Fruit fly (Drosophila melanogaster) whole organism, pupa: ENCODE measurements around the gene Pmi.

Source experiments
- CG10348 ChIP-seq: fragments of 200-800 bp; sonication (Bioruptor generic); IDR thresholded peaks from 2 replicates; pipeline ENCODE4 v1.3.6; 2022; ENCODE audit warnings: missing biosample characterization, missing genetic modification characterization
- CG12605 ChIP-seq: fragments of 200-800 bp; sonication (Bioruptor generic); IDR thresholded peaks from 2 replicates; pipeline ENCODE4 v1.3.6; 2022; ENCODE audit warnings: missing biosample characterization, missing genetic modification characterization
- CG13204 ChIP-seq: fragments of 200-800 bp; sonication (Bioruptor generic); optimal IDR thresholded peaks from 2 replicates; lab custom pipeline; 2018; ENCODE audit warnings: missing biosample characterization, mild to moderate bottlenecking, missing genetic modification characterization, moderate library complexity
- CG14655 ChIP-seq: fragments of 200-800 bp; sonication (Bioruptor generic); optimal IDR thresholded peaks from 3 replicates; lab custom pipeline; 2017; ENCODE audit warnings: mild to moderate bottlenecking, missing biosample characterization, missing genetic modification reagents, missing genetic modification characterization
- CG15710 ChIP-seq: fragments of 200-800 bp; sonication (Bioruptor generic); optimal IDR thresholded peaks from 2 replicates; lab custom pipeline; 2018; ENCODE audit warnings: missing biosample characterization, mild to moderate bottlenecking, missing genetic modification characterization, moderate library complexity
- CG17806 ChIP-seq: fragments of 200-800 bp; sonication (Bioruptor generic); optimal IDR thresholded peaks from 2 replicates; lab custom pipeline; 2018; ENCODE audit warnings: missing biosample characterization, mild to moderate bottlenecking, missing genetic modification characterization, moderate library complexity
- CG32121 ChIP-seq: fragments of 200-800 bp; sonication (Bioruptor generic); IDR thresholded peaks from 2 replicates; pipeline ENCODE4 v1.3.6; 2022; ENCODE audit warnings: missing biosample characterization, missing genetic modification characterization
- CG34367 ChIP-seq: fragments of 200-800 bp; sonication (Bioruptor generic); optimal IDR thresholded peaks from 2 replicates; lab custom pipeline; 2018; ENCODE audit warnings: missing biosample characterization, mild to moderate bottlenecking, missing genetic modification characterization
- CG4496 ChIP-seq: fragments of 200-800 bp; sonication (Bioruptor generic); IDR thresholded peaks from 3 replicates; pipeline ENCODE4 v1.3.6; 2022; ENCODE audit warnings: missing biosample characterization, missing genetic modification characterization
- CG8159 ChIP-seq: fragments of 200-800 bp; sonication (Bioruptor generic); optimal IDR thresholded peaks from 3 replicates; lab custom pipeline; 2018; ENCODE audit warnings: missing biosample characterization, mild to moderate bottlenecking, missing genetic modification characterization, moderate library complexity
- CG8301 ChIP-seq: fragments of 200-800 bp; sonication (Bioruptor generic); optimal IDR thresholded peaks from 2 replicates; lab custom pipeline; 2018; ENCODE audit warnings: missing biosample characterization, mild to moderate bottlenecking, missing genetic modification characterization
- CG9948 ChIP-seq: fragments of 200-800 bp; sonication (Bioruptor generic); optimal IDR thresholded peaks from 2 replicates; lab custom pipeline; 2018; ENCODE audit warnings: missing biosample characterization, mild to moderate bottlenecking, missing genetic modification characterization, moderate library complexity
- D1 ChIP-seq: fragments of 200-800 bp; sonication (Bioruptor generic); optimal IDR thresholded peaks from 2 replicates; lab custom pipeline; 2018; ENCODE audit warnings: missing biosample characterization, mild to moderate bottlenecking, missing genetic modification characterization, moderate library complexity
- EcR ChIP-seq: fragments of 200-800 bp; sonication (Bioruptor generic); optimal IDR thresholded peaks from 3 replicates; lab custom pipeline; 2019; ENCODE audit warnings: missing biosample characterization, missing genetic modification characterization, mild to moderate bottlenecking, moderate library complexity, missing genetic modification reagents
- Ets98B ChIP-seq: fragments of 200-800 bp; sonication (Bioruptor generic); IDR thresholded peaks from 2 replicates; pipeline ENCODE4 v1.3.6; 2022; ENCODE audit warnings: missing biosample characterization, missing genetic modification characterization
- Pif1A ChIP-seq: fragments of 200-800 bp; sonication (Bioruptor generic); optimal IDR thresholded peaks from 3 replicates; lab custom pipeline; 2016; ENCODE audit warnings: missing biosample characterization, missing genetic modification characterization
- Pif1B ChIP-seq: fragments of 200-800 bp; sonication (Bioruptor generic); optimal IDR thresholded peaks from 3 replicates; lab custom pipeline; 2016; ENCODE audit warnings: missing biosample characterization, missing genetic modification characterization
- Snoo ChIP-seq: fragments of 200-800 bp; sonication (Bioruptor generic); optimal IDR thresholded peaks from 3 replicates; lab custom pipeline; 2017; ENCODE audit warnings: missing biosample characterization, mild to moderate bottlenecking, missing genetic modification characterization, inconsistent platforms
- fd96Ca ChIP-seq: fragments of 200-800 bp; sonication (Bioruptor generic); IDR thresholded peaks from 3 replicates; pipeline ENCODE4 v1.3.6; 2022; ENCODE audit warnings: missing biosample characterization, missing genetic modification characterization
- gl ChIP-seq: fragments of 200-800 bp; sonication (Bioruptor generic); optimal IDR thresholded peaks from 2 replicates; lab custom pipeline; 2018; ENCODE audit warnings: missing biosample characterization, mild to moderate bottlenecking, missing genetic modification characterization
- rn ChIP-seq: fragments of 200-800 bp; sonication (Bioruptor generic); IDR thresholded peaks from 2 replicates; pipeline ENCODE4 v1.3.6; 2022; ENCODE audit warnings: missing biosample characterization, missing genetic modification characterization

Gene Pmi

DNA sequence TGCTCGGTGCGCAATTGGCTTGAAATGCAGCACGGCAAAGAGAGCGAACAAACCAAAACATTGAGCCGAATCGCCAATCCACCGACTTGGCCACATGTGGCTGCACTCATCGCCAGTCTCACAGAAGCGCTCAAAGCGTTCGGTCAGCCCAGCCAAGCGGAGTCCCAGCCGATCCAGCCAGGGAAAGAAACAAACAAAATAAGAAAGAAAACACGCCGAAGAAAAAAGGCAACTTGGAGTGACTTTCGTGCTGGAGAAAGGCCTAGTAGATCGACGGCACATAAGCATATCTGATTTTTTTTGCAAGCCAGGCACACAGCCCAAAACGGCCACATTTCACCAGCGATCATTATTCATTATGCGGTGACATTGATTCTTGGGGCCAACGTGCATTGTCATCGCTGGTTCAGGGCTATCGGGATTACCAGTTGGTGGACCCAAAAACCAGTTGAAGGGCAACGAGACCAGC lies 22.2 kb downstream of the Pmi start:
- peak; percentile 89 for TF ChIP-seq EcR
- TF ChIP-seq gl (tag; lab: Kevin White, UChicago), result peak; percentile 15
- 0 out of 2 replicates have a peak, but pooled peaks have one; percentile 20 for TF ChIP-seq CG10348 (GFP tag; lab: Robert Waterston, UW)
- TF ChIP-seq CG9948 (tag; lab: Kevin White, UChicago), result no peak
- peak; percentile 84 for TF ChIP-seq CG4496 (GFP tag; lab: Robert Waterston, UW)
- no peak for TF ChIP-seq CG34367 (tag; lab: Kevin White, UChicago)
- no peak for TF ChIP-seq fd96Ca (GFP tag; lab: Robert Waterston, UW)
- no peak for TF ChIP-seq CG8301 (tag; lab: Kevin White, UChicago)
- no peak for TF ChIP-seq rn (GFP tag; lab: Robert Waterston, UW)
- TF ChIP-seq Pif1B (GFP tag; lab: Kevin White, UChicago), result no peak
- TF ChIP-seq Pif1A, result no peak
- TF ChIP-seq CG32121 (GFP tag; lab: Robert Waterston, UW), result 0 out of 2 replicates have a peak, but pooled peaks have one; percentile 17
- peak; percentile 46; the same call in 1 of the 2 replicates for TF ChIP-seq Ets98B (GFP tag; lab: Robert Waterston, UW)
- TF ChIP-seq CG12605 (GFP tag; lab: Robert Waterston, UW), result peak; percentile 32; the same call in 1 of the 2 replicates
- no peak for TF ChIP-seq CG15710
- TF ChIP-seq Snoo (tag; lab: Kevin White, UChicago), result no peak
- no peak for TF ChIP-seq CG8159 (tag; lab: Kevin White, UChicago)
- TF ChIP-seq D1 (tag; lab: Kevin White, UChicago), result no peak
- TF ChIP-seq CG13204 (GFP tag; lab: Kevin White, UChicago), result no peak
- TF ChIP-seq CG14655 (GFP tag; lab: Kevin White, UChicago), result no peak
- no peak for TF ChIP-seq CG17806 (tag; lab: Kevin White, UChicago)

- TF ChIP-seq CG15710 (no peak), CG8159 (tag; lab: Kevin White, UChicago) (no peak), CG34367 (tag; lab: Kevin White, UChicago) (no peak), CG32121 (GFP tag; lab: Robert Waterston, UW) (no peak), CG4496 (GFP tag; lab: Robert Waterston, UW) (no peak)
These were observed 22.9 kb downstream of the Pmi start, which contains the start of gene CG42272 for dm6 chr3L:5802733-5803132. Gene CG42272, plus strand, starts transcription at chr3L:5803033.

DNA sequence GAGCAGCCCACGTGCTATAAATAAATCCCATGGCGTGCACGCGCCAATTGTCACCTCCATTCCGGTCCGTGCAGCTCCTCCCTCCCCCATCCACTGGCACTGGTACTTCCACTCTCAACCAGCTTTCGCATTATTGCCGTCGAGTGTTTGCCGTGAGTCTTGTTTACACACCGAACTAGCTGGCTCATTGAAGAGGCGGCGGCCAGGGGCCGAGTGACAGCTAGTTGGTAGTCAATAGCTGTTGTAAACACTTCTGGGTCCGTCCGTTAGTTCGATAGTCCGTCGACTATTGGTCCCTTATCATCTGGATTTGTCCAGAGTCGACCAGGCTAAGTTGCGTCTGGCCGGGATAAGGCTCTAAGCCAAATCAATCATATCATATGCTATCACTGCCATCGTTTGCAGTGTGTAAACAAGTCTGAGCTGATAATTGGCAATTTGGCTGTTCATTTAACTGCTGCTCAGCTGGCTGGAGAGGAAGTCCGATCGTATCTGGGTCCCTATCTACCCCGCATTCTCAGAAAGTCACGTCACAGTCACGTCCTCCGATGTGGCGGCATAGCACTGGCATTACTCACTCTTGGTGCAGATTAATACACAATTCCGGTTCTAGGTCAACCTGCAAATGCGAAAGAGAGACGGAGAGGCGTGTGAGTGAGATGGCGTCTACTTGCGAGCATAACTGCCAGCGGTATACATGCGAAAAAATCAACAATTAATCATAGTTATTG lies 27.7 kb downstream of the Pmi start:
- TF ChIP-seq D1 (tag; lab: Kevin White, UChicago) (no peak), CG14655 (GFP tag; lab: Kevin White, UChicago) (peak; percentile 50), CG4496 (GFP tag; lab: Robert Waterston, UW) (peak; percentile 75; the same call in 2 of the 3 replicates), Ets98B (GFP tag; lab: Robert Waterston, UW) (peak; percentile 35; the same call in 1 of the 2 replicates), Pif1A (peak; percentile 13), CG8159 (tag; lab: Kevin White, UChicago) (no peak), rn (GFP tag; lab: Robert Waterston, UW) (no peak), Pif1B (GFP tag; lab: Kevin White, UChicago) (peak; percentile 14), CG8301 (tag; lab: Kevin White, UChicago) (peak; percentile 23), CG32121 (GFP tag; lab: Robert Waterston, UW) (peak; percentile 68; the same call in 1 of the 2 replicates), fd96Ca (GFP tag; lab: Robert Waterston, UW) (peak; percentile 65; the same call in 2 of the 3 replicates), gl (tag; lab: Kevin White, UChicago) (peak; percentile 37), CG17806 (tag; lab: Kevin White, UChicago) (no peak), EcR (peak; percentile 37), CG15710 (peak; percentile 4)

DNA sequence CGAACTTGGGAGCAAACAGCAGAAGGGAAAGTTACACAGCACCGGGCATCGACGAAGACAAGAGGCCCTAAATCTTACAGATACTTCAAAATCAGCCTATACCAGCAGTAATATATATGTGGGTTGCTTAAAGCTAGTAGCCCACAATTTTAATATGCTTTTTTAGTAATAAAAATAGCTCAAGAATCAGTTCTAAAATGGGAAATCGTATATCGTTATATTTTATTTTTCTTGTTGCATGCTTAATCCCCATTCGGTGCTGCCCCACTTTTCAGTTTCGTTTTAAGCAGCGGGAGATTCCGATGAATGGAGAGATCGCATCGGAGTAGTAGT lies 28.2 kb downstream of the Pmi start:
- TF ChIP-seq CG4496 (GFP tag; lab: Robert Waterston, UW), result no peak; the same call in 1 of the 3 replicates
- 0 out of 2 replicates have a peak, but pooled peaks have one; percentile 31 for TF ChIP-seq CG10348 (GFP tag; lab: Robert Waterston, UW)
- TF ChIP-seq D1 (tag; lab: Kevin White, UChicago), result peak; percentile 50
- TF ChIP-seq CG13204 (GFP tag; lab: Kevin White, UChicago), result peak; percentile 62
- TF ChIP-seq CG34367 (tag; lab: Kevin White, UChicago), result peak; percentile 75
- peak; percentile 23 for TF ChIP-seq EcR
- peak; percentile 78 for TF ChIP-seq Pif1B (GFP tag; lab: Kevin White, UChicago)
- TF ChIP-seq CG9948 (tag; lab: Kevin White, UChicago), result peak; percentile 85
- TF ChIP-seq Ets98B (GFP tag; lab: Robert Waterston, UW), result peak; percentile 62
- peak; percentile 79 for TF ChIP-seq CG17806 (tag; lab: Kevin White, UChicago)
- peak; percentile 88 for TF ChIP-seq Pif1A
- TF ChIP-seq CG15710, result peak; percentile 86
- TF ChIP-seq CG14655 (GFP tag; lab: Kevin White, UChicago), result peak; percentile 87
- TF ChIP-seq gl (tag; lab: Kevin White, UChicago), result peak; percentile 59
- TF ChIP-seq CG8301 (tag; lab: Kevin White, UChicago), result peak; percentile 87
- peak; percentile 11; the same call in 1 of the 2 replicates for TF ChIP-seq CG12605 (GFP tag; lab: Robert Waterston, UW)
- peak; percentile 89 for TF ChIP-seq CG8159 (tag; lab: Kevin White, UChicago)
- no peak; the same call in 1 of the 2 replicates for TF ChIP-seq CG32121 (GFP tag; lab: Robert Waterston, UW)
- peak; percentile 87 for TF ChIP-seq fd96Ca (GFP tag; lab: Robert Waterston, UW)
- peak; percentile 55 for TF ChIP-seq Snoo (tag; lab: Kevin White, UChicago)
- no peak for TF ChIP-seq rn (GFP tag; lab: Robert Waterston, UW)
- TF ChIP-seq, all 21 proteins: peak for 18
